Worm (Caenorhabditis elegans): ENCODE measurements around the gene F49C5.7.

- TF ChIP-seq ama-1 (optimal IDR thresholded peaks at IDR 0.05), result no peak
- TF ChIP-seq ceh-14 (tag; optimal IDR thresholded peaks at IDR 0.05), result no peak
- no peak for TF ChIP-seq sox-2 (GFP tag; IDR thresholded peaks at IDR 0.05)
- no peak for TF ChIP-seq F13H6.1 (tag; optimal IDR thresholded peaks at IDR 0.05)
- no peak for TF ChIP-seq pax-1 (tag; optimal IDR thresholded peaks at IDR 0.05)
- no peak for TF ChIP-seq ceh-34 (tag; optimal IDR thresholded peaks at IDR 0.05)
- no peak for TF ChIP-seq syd-9 (tag; optimal IDR thresholded peaks at IDR 0.05)
- no peak for TF ChIP-seq C08G9.2 (tag; optimal IDR thresholded peaks at IDR 0.05)
- no peak for TF ChIP-seq tbx-7 (tag; optimal IDR thresholded peaks at IDR 0.05)
- no peak for TF ChIP-seq hlh-15 (tag; optimal IDR thresholded peaks at IDR 0.05)
- no peak for TF ChIP-seq nfya-1 (tag; optimal IDR thresholded peaks at IDR 0.05)
- no peak for TF ChIP-seq hlh-8 (tag; optimal IDR thresholded peaks at IDR 0.05)
- no peak for TF ChIP-seq fkh-6 (tag; optimal IDR thresholded peaks at IDR 0.05)
- no peak for TF ChIP-seq sox-4 (tag; optimal IDR thresholded peaks at IDR 0.05)
Observed at ce11 chrII:12516313-12516712, 49.6 kb upstream of the F49C5.7 start, which contains the start of gene srh-61.

All from whole organism, late embryonic.